Fruit fly (Drosophila melanogaster) Kc167 (cell line): ENCODE results near the gene comt.

Experiments
- h ChIP-seq: fragments of >200 bp; optimal IDR thresholded peaks from 3 replicates; lab custom pipeline; 2018; ENCODE audit warnings: missing external identifiers
- insv ChIP-seq: fragments of >200 bp; optimal IDR thresholded peaks from 3 replicates; lab custom pipeline; 2018; ENCODE audit warnings: missing external identifiers
- psq ChIP-seq: fragments of >200 bp; optimal IDR thresholded peaks from 2 replicates; lab custom pipeline; 2017; ENCODE audit warnings: missing external identifiers
- ttk ChIP-seq: sonication (Bioruptor generic); optimal IDR thresholded peaks from 2 replicates; lab custom pipeline; 2017; ENCODE audit warnings: missing external identifiers

DNA sequence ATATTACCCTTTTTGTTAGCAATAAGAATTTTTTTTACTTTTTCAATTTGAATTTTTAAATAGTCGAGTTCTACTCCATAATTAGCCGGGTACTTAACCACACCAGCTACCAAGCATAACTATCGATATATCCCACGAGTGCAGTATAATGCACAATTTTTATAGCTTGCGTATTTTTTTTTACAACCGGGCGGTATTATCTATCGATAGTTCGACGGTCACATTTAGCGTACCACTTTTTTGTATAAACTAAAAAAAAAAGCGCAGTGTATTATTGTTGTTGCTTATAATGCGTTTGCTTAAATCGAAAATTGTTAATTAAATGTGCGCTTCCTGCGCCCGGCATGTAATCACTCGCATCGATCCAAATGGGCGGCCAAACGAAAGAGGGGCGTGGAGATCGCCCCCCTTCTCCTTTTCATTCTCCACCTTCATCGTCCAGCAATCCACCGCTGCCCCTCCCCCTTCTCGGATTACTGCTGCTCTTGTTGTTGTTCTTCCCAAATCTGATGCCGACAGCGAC is 29.1 kb downstream of the comt start, which contains the start of gene Remo:
- no peak for TF ChIP-seq h (lab: Kevin White, UChicago)
- no peak for TF ChIP-seq psq
- TF ChIP-seq ttk = no peak
- TF ChIP-seq insv (lab: Kevin White, UChicago) = no peak
